Fruit fly (Drosophila melanogaster): ENCODE measurements around the gene epsilonCOP.
A peak's percentile ranks its signal among the peaks of the same experiment; 100 is the strongest.

epsilonCOP gene

dm6 chr2L:6488676-6489140 is at the start of gene epsilonCOP, which contains the start of gene KFase:
Gene epsilonCOP (plus strand): TSS chr2L:6489090.
Gene KFase (minus strand): TSS chr2L:6488756.
- TF ChIP-seq CTCF (optimal IDR thresholded peaks at IDR 0.05) (peak in 1 of 2 experiments; percentile 27), CG8478 (optimal IDR thresholded peaks at IDR 0.05) (no peak)

dm6 chr2L:6447581-6448333 is 41.1 kb upstream of the epsilonCOP start:
- TF ChIP-seq CG8478 (optimal IDR thresholded peaks at IDR 0.05) (no peak), CTCF (optimal IDR thresholded peaks at IDR 0.05) (no peak)

- TF ChIP-seq CG8478 (optimal IDR thresholded peaks at IDR 0.05), result no peak
Measured at dm6 chr2L:6448334-6448703, 40.6 kb upstream of the epsilonCOP start, which contains the start of gene Acox3. Gene Acox3 (minus strand): TSS chr2L:6448403.

- TF ChIP-seq CG8478 (optimal IDR thresholded peaks at IDR 0.05) (no peak), CTCF (optimal IDR thresholded peaks at IDR 0.05) (no peak)
Measured at dm6 chr2L:6449753-6450152, 39.1 kb upstream of the epsilonCOP start.

dm6 chr2L:6455032-6455954 is 33.6 kb upstream of the epsilonCOP start, which contains the start of gene retm:
Gene retm (minus strand): TSS chr2L:6455929.
- TF ChIP-seq CTCF (optimal IDR thresholded peaks at IDR 0.05) (peak; percentile 36 to 67), CG8478 (optimal IDR thresholded peaks at IDR 0.05) (no peak)

dm6 chr2L:6455955-6456599 is 32.8 kb upstream of the epsilonCOP start, which contains the start of gene frj:
Gene frj (plus strand): TSS chr2L:6456052.
- peak; percentile 87 to 91 for TF ChIP-seq CTCF (optimal IDR thresholded peaks at IDR 0.05)
- TF ChIP-seq CG8478 (optimal IDR thresholded peaks at IDR 0.05), result no peak

dm6 chr2L:6457583-6457982 is 31.3 kb upstream of the epsilonCOP start:
- no peak for TF ChIP-seq CTCF (optimal IDR thresholded peaks at IDR 0.05)
- no peak for TF ChIP-seq CG8478 (optimal IDR thresholded peaks at IDR 0.05)

dm6 chr2L:6461497-6461896 is 27.4 kb upstream of the epsilonCOP start:
- no peak for TF ChIP-seq CTCF (optimal IDR thresholded peaks at IDR 0.05)
- TF ChIP-seq CG8478 (optimal IDR thresholded peaks at IDR 0.05), result no peak

- TF ChIP-seq CTCF (optimal IDR thresholded peaks at IDR 0.05) (no peak), CG8478 (optimal IDR thresholded peaks at IDR 0.05) (no peak)
Measured at dm6 chr2L:6462259-6462658, 26.6 kb upstream of the epsilonCOP start.

dm6 chr2L:6463392-6463791 is 25.5 kb upstream of the epsilonCOP start:
- TF ChIP-seq CTCF (optimal IDR thresholded peaks at IDR 0.05) (no peak), CG8478 (optimal IDR thresholded peaks at IDR 0.05) (no peak)

- no peak for TF ChIP-seq CG8478 (optimal IDR thresholded peaks at IDR 0.05)
- TF ChIP-seq CTCF (optimal IDR thresholded peaks at IDR 0.05), result no peak
Measured at dm6 chr2L:6464270-6464669, 24.6 kb upstream of the epsilonCOP start.

- TF ChIP-seq CG8478 (optimal IDR thresholded peaks at IDR 0.05), result no peak
- no peak for TF ChIP-seq CTCF (optimal IDR thresholded peaks at IDR 0.05)
Measured at dm6 chr2L:6464780-6465179, 24.1 kb upstream of the epsilonCOP start.

dm6 chr2L:6465497-6465896 is 23.4 kb upstream of the epsilonCOP start, which contains the start of gene Rchy1:
Gene Rchy1 (minus strand): TSS chr2L:6465669.
- no peak for TF ChIP-seq CTCF (optimal IDR thresholded peaks at IDR 0.05)
- TF ChIP-seq CG8478 (optimal IDR thresholded peaks at IDR 0.05), result no peak

dm6 chr2L:6467509-6467908 is 21.4 kb upstream of the epsilonCOP start, which contains the start of gene HemK1:
Gene HemK1 (minus strand): TSS chr2L:6467698.
- TF ChIP-seq CTCF (optimal IDR thresholded peaks at IDR 0.05) (peak in 1 of 2 experiments; percentile 24), CG8478 (optimal IDR thresholded peaks at IDR 0.05) (no peak)

Measured in S2 (cell line).